Fruit fly (Drosophila melanogaster) Kc167 (cell line): ENCODE data around the gene Srlp.

Experiments used
- Myc ChIP-seq: fragments of >200 bp; optimal IDR thresholded peaks from 2 replicates; lab custom pipeline; 2017; ENCODE audit warnings: missing external identifiers
- Sin3A ChIP-seq: fragments of >200 bp; optimal IDR thresholded peaks from 2 replicates; lab custom pipeline; 2018; ENCODE audit warnings: missing external identifiers
- h ChIP-seq: fragments of >200 bp; optimal IDR thresholded peaks from 3 replicates; lab custom pipeline; 2018; ENCODE audit warnings: missing external identifiers
- insv ChIP-seq: fragments of >200 bp; optimal IDR thresholded peaks from 3 replicates; lab custom pipeline; 2018; ENCODE audit warnings: missing external identifiers
- ttk ChIP-seq: sonication (Bioruptor generic); optimal IDR thresholded peaks from 2 replicates; lab custom pipeline; 2017; ENCODE audit warnings: missing external identifiers

DNA sequence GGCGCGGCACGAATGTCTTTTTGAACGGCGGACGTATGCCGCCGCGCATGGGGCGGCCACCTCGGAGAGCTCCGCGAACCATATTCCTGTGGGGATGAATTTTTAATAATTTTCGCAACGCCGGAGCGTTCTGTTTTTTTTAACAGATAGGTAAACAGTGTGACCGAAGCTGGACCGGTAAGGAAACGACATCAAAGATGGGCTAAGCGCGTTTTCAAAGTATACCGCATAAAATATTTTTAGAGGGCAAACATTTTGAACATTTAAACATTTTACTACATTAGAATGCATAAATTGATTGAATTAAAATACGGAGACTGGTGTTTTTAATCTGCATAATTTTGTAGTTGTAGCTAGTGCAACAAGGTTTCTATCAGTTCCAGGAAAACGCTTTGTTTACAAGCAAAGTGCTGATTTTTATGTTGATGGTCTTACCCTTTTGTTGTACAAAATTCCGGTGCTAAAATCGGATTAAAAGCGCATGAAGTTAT, 4.7 kb upstream of the Srlp start, which contains the start of the genes CG5641 and CG5245:
- no peak for TF ChIP-seq h
- TF ChIP-seq ttk (lab: Kevin White, UChicago) = no peak
- no peak for TF ChIP-seq Myc (lab: Kevin White, UChicago)
- no peak for TF ChIP-seq Sin3A (lab: Kevin White, UChicago)
- TF ChIP-seq insv (lab: Kevin White, UChicago) = no peak
